Fruit fly (Drosophila melanogaster) Kc167 (cell line): Measurements from ENCODE around the gene CG14367.

ENCODE experiments used
- Myc ChIP-seq: fragments of >200 bp; optimal IDR thresholded peaks from 2 replicates; lab custom pipeline; 2017; ENCODE audit warnings: missing external identifiers
- Sin3A ChIP-seq: fragments of >200 bp; optimal IDR thresholded peaks from 2 replicates; lab custom pipeline; 2018; ENCODE audit warnings: missing external identifiers
- h ChIP-seq: fragments of >200 bp; optimal IDR thresholded peaks from 3 replicates; lab custom pipeline; 2018; ENCODE audit warnings: missing external identifiers
- insv ChIP-seq: fragments of >200 bp; optimal IDR thresholded peaks from 3 replicates; lab custom pipeline; 2018; ENCODE audit warnings: missing external identifiers
- psq ChIP-seq: fragments of >200 bp; optimal IDR thresholded peaks from 2 replicates; lab custom pipeline; 2017; ENCODE audit warnings: missing external identifiers
- ttk ChIP-seq: sonication (Bioruptor generic); optimal IDR thresholded peaks from 2 replicates; lab custom pipeline; 2017; ENCODE audit warnings: missing external identifiers

The CG14367 gene

DNA sequence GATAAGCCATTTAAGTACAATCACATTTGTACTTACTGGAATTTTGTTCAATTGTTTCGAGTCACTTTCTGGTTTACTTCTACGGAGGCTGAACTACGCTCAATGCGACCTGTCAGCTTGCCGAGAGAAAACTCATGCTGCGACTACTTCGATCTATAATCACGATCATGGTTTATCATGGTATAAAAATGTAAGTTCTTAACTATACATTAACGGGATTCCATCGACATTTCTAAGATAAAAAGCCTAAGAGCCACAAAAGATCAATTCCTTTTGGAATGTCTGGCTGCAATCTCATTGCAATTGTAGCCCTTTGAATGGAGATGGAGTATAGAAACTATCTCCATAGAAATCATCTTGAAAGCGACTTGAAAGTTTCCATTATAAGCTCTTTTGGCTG is 24.2 kb downstream of the CG14367 start, which contains the start of gene Ubc87F:
Gene Ubc87F, minus strand, starts transcription at position 101 of the 400 bp plus-strand sequence.
- TF ChIP-seq Myc (lab: Kevin White, UChicago) (no peak), psq (lab: Kevin White, UChicago) (no peak), insv (no peak), Sin3A (lab: Kevin White, UChicago) (no peak), ttk (lab: Kevin White, UChicago) (no peak), h (no peak)

- no peak for TF ChIP-seq ttk (lab: Kevin White, UChicago)
- no peak for TF ChIP-seq h
- TF ChIP-seq Sin3A (lab: Kevin White, UChicago), result no peak
- no peak for TF ChIP-seq insv
- TF ChIP-seq Myc (lab: Kevin White, UChicago), result no peak
- no peak for TF ChIP-seq psq (lab: Kevin White, UChicago)
Observed at dm6 chr3R:13719053-13719452, 25.2 kb downstream of the CG14367 start.

dm6 chr3R:13720798-13721197 is 26.9 kb downstream of the CG14367 start:
- TF ChIP-seq Myc (lab: Kevin White, UChicago), result no peak
- TF ChIP-seq Sin3A (lab: Kevin White, UChicago), result no peak

DNA sequence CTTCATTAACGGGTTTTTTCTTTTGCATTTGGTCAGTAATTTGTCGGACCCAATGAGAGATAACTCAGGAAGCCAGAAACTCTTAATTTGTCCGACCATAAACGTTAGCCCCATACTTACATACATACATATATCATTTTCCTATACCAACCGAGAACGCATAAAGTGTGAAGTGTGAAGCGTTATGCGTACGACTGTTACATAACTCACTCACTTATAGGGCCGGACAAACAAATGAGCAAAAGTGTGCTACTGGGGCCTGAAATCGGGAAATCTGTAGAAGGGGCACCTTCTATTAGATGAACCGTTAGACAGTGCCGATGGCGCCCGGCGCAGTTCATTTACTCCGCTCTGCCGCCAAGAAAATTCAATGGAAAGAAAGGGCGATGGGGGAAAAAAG is 28.1 kb downstream of the CG14367 start:
- TF ChIP-seq insv (no peak), psq (lab: Kevin White, UChicago) (no peak)

- TF ChIP-seq Sin3A (lab: Kevin White, UChicago) (no peak), insv (no peak), psq (lab: Kevin White, UChicago) (no peak), Myc (lab: Kevin White, UChicago) (no peak), ttk (lab: Kevin White, UChicago) (no peak), h (no peak)
Observed at dm6 chr3R:13722451-13722850, 28.6 kb downstream of the CG14367 start.

DNA sequence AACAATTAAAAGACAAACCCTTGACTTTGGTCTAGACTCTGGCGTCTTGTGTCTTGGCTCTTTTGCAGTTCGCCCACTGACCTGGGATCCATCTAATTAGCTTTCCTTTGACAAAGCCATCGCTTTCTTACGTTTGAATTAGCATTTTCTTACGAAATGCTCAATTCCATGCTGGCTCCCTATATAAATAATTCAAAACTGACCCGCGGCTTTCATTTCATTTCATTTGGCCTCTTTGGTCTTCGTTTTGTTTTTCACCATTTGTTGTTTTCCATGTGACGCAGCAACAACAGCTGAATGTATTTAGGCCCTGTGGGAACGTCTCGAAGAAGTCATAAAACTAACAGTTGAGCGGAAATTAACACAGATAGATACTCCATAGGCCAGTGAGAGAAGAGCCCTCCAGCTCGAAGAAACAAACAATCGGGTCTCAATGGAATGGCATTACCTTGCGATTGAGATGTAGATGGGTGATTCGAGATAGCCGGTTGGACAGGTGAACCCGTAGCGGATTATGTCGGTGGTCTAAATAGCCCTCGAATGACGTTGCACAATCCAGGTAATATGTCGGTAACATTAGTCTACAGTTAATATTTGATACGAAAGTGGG is 30.3 kb downstream of the CG14367 start:
- TF ChIP-seq ttk (lab: Kevin White, UChicago) (no peak), psq (lab: Kevin White, UChicago) (no peak), h (no peak), Sin3A (lab: Kevin White, UChicago) (no peak), Myc (lab: Kevin White, UChicago) (no peak)

DNA sequence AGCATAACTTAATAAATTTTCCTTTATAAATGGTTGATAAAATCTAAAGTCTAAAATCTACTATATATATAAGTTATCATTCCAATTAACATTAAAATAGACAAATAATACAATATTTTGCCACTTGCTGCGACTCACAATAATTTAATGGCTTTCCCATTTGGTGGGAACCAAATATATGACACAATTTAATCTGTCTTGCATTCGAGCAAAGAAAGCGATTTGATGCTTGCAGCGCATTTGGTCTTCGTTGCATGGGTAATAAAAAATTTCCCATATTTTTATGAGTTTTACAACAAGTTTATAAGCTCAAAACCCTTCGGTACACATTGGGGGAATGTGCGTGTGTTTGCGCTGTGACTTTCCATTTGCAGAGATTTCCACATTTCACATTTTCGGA is 32.9 kb downstream of the CG14367 start:
- TF ChIP-seq Myc (lab: Kevin White, UChicago) (no peak), psq (lab: Kevin White, UChicago) (no peak)

DNA sequence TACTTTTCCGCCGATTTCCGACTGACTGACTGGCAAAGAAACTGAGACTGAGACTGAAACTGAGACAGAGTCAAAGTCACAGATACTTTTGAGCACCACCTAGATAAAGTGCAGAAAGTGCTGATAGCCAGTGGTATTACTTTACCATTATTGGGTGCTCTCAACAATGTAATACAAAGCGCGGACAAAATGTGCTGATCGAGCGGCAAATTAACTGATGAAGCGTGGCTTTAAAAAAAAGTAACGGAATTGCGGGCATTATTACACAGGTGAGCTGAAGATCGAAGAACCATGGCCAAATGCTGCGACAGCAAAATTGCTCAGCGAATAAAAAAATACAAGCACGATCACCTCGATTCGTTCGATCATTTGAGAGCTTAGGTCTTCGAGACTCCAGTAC is 35.0 kb downstream of the CG14367 start:
- no peak for TF ChIP-seq psq (lab: Kevin White, UChicago)
- TF ChIP-seq insv, result no peak
- TF ChIP-seq Sin3A (lab: Kevin White, UChicago), result no peak
- TF ChIP-seq ttk (lab: Kevin White, UChicago), result no peak
- no peak for TF ChIP-seq h
- TF ChIP-seq Myc (lab: Kevin White, UChicago), result no peak

- no peak for TF ChIP-seq psq (lab: Kevin White, UChicago)
- TF ChIP-seq h, result no peak
- no peak for TF ChIP-seq Myc (lab: Kevin White, UChicago)
- TF ChIP-seq ttk (lab: Kevin White, UChicago), result no peak
- TF ChIP-seq Sin3A (lab: Kevin White, UChicago), result no peak
Observed at dm6 chr3R:13730005-13730404, 36.2 kb downstream of the CG14367 start.

- TF ChIP-seq insv (no peak), Sin3A (lab: Kevin White, UChicago) (no peak), h (no peak), Myc (lab: Kevin White, UChicago) (no peak), psq (lab: Kevin White, UChicago) (no peak), ttk (lab: Kevin White, UChicago) (no peak)
Observed at dm6 chr3R:13735304-13735898, 41.5 kb downstream of the CG14367 start.
